Fruit fly (Drosophila melanogaster): ENCODE results near the gene CG12637.
"Not testable (repeated sequence)": the region's sequence is repeated elsewhere in the genome, so short reads cannot be mapped to it uniquely, and the experiment has no call there.

dm6 chrX:10623125-10623524 is 50.1 kb downstream of the CG12637 start, which contains the start of gene Rab9Db:
- not testable (repeated sequence) for TF ChIP-seq vri (GFP tag; optimal IDR thresholded peaks at IDR 0.05); Lpt (GFP tag; optimal IDR thresholded peaks at IDR 0.05); esn (GFP tag; optimal IDR thresholded peaks at IDR 0.05); Met (GFP tag; optimal IDR thresholded peaks at IDR 0.05); acj6 (GFP tag; optimal IDR thresholded peaks at IDR 0.05); Hr38 (GFP tag; optimal IDR thresholded peaks at IDR 0.05); Sox15 (GFP tag; optimal IDR thresholded peaks at IDR 0.05); svp (GFP tag)
